Worm (Caenorhabditis elegans) whole organism, early embryonic: ENCODE data around the gene math-40.
"Not testable (repeated sequence)": the region's sequence is repeated elsewhere in the genome, so short reads cannot be mapped to it uniquely, and the experiment has no call there.

ENCODE experiments used
- B0310.2 ChIP-seq: sonication (generic microtip); optimal IDR thresholded peaks from 2 replicates; lab custom pipeline; 2016; ENCODE audit warnings: mild to moderate bottlenecking, missing genetic modification characterization, missing compliant biosample characterization
- F13C5.2 ChIP-seq: sonication (generic microtip); optimal IDR thresholded peaks from 2 replicates; lab custom pipeline; 2017; ENCODE audit warnings: mild to moderate bottlenecking, missing genetic modification characterization, inconsistent platforms, missing compliant biosample characterization
- aly-1 ChIP-seq: sonication (generic microtip); optimal IDR thresholded peaks from 2 replicates; lab custom pipeline; 2016; ENCODE audit warnings: missing genetic modification characterization, missing compliant biosample characterization
- ama-1 ChIP-seq: fragments of 150-350 bp; optimal IDR thresholded peaks from 2 replicates; lab custom pipeline; 2014
- ceh-13 ChIP-seq: fragments of 200-800 bp; sonication (Bioruptor generic); optimal IDR thresholded peaks from 2 replicates; lab custom pipeline; 2018; ENCODE audit warnings: mild to moderate bottlenecking, missing genetic modification characterization, missing compliant biosample characterization
- ceh-36 ChIP-seq: sonication (generic microtip); optimal IDR thresholded peaks from 2 replicates; lab custom pipeline; 2016; ENCODE audit warnings: missing genetic modification characterization, inconsistent platforms, missing compliant biosample characterization
- ets-7 ChIP-seq: sonication (generic microtip); optimal IDR thresholded peaks from 2 replicates; lab custom pipeline; 2016; ENCODE audit warnings: missing genotype, missing genetic modification characterization, missing compliant biosample characterization
- flt-1 ChIP-seq: fragments of 200-800 bp; sonication (Bioruptor generic); IDR thresholded peaks from 2 replicates; pipeline ENCODE4 v1.3.6; 2022; ENCODE audit warnings: missing genetic modification characterization, missing compliant biosample characterization
- hmbx-1 ChIP-seq: sonication (generic microtip); optimal IDR thresholded peaks from 2 replicates; lab custom pipeline; 2016; ENCODE audit warnings: mild to moderate bottlenecking, missing genetic modification characterization, missing compliant biosample characterization
- hmg-4 ChIP-seq: fragments of 200-800 bp; sonication (Bioruptor generic); optimal IDR thresholded peaks from 2 replicates; lab custom pipeline; 2018; ENCODE audit warnings: mild to moderate bottlenecking, missing genetic modification characterization, missing compliant biosample characterization
- hnd-1 ChIP-seq: sonication (generic microtip); optimal IDR thresholded peaks from 2 replicates; lab custom pipeline; 2016; ENCODE audit warnings: missing genetic modification characterization, missing compliant biosample characterization
- pes-1 ChIP-seq: fragments of 200-800 bp; sonication (Bioruptor generic); IDR thresholded peaks from 2 replicates; pipeline ENCODE4 v1.3.6; 2022; ENCODE audit warnings: missing genetic modification reagents, missing genetic modification characterization, missing compliant biosample characterization
- scrt-1 ChIP-seq: fragments of 200-800 bp; sonication (Bioruptor generic); IDR thresholded peaks from 2 replicates; pipeline ENCODE4 v1.3.6; 2022; ENCODE audit warnings: missing genetic modification characterization, missing compliant biosample characterization
- sea-1 ChIP-seq: fragments of 200-800 bp; sonication (Bioruptor generic); conservative IDR thresholded peaks from 2 replicates; pipeline ENCODE4 v1.3.6; 2022; ENCODE audit warnings: missing genetic modification characterization, missing compliant biosample characterization
- tbx-11 ChIP-seq: fragments of 200-800 bp; sonication (Bioruptor generic); IDR thresholded peaks from 2 replicates; pipeline ENCODE4 v1.3.6; 2022; ENCODE audit warnings: missing genetic modification characterization, missing compliant biosample characterization
- tbx-37 ChIP-seq: fragments of 200-800 bp; sonication (Bioruptor generic); conservative IDR thresholded peaks from 2 replicates; pipeline ENCODE4 v1.3.6; 2022; ENCODE audit warnings: missing genetic modification reagents, missing genetic modification characterization, missing compliant biosample characterization
- tra-4 ChIP-seq: sonication (generic microtip); optimal IDR thresholded peaks from 2 replicates; lab custom pipeline; 2017; ENCODE audit warnings: missing genetic modification characterization, missing compliant biosample characterization

The math-40 gene

ce11 chrII:1816053-1816452 lies 14.4 kb upstream of the math-40 start:
- TF ChIP-seq tra-4 = no peak
- no peak for TF ChIP-seq flt-1 (GFP tag; lab: Robert Waterston, UW)
- TF ChIP-seq tbx-11 (GFP tag; lab: Robert Waterston, UW) = no peak
- TF ChIP-seq pes-1 (GFP tag; lab: Robert Waterston, UW) = no peak
- TF ChIP-seq ceh-13 (GFP tag; lab: Kevin White, UChicago) = no peak
- TF ChIP-seq F13C5.2 = no peak
- no peak for TF ChIP-seq aly-1 (tag; lab: Kevin White, UChicago)
- TF ChIP-seq ceh-36 (tag; lab: Kevin White, UChicago) = no peak
- no peak for TF ChIP-seq scrt-1
- no peak for TF ChIP-seq tbx-37 (GFP tag; lab: Robert Waterston, UW)
- no peak for TF ChIP-seq hnd-1 (tag; lab: Kevin White, UChicago)
- no peak for TF ChIP-seq ets-7
- no peak for TF ChIP-seq hmbx-1
- no peak for TF ChIP-seq sea-1 (GFP tag; lab: Robert Waterston, UW)
- no peak for TF ChIP-seq B0310.2
- no peak for TF ChIP-seq hmg-4 (GFP tag; lab: Kevin White, UChicago)
- no peak for TF ChIP-seq ama-1 (lab: Kevin White, UChicago)

ce11 chrII:1818300-1818699 lies 12.1 kb upstream of the math-40 start, which contains the start of gene fbxb-10:
TSS of gene fbxb-10 (minus strand) at chrII:1818400.
- no peak for TF ChIP-seq tbx-37 (GFP tag; lab: Robert Waterston, UW)
- TF ChIP-seq hmg-4 (GFP tag; lab: Kevin White, UChicago) = no peak
- TF ChIP-seq ceh-36 (tag; lab: Kevin White, UChicago) = no peak
- no peak for TF ChIP-seq flt-1 (GFP tag; lab: Robert Waterston, UW)
- no peak for TF ChIP-seq tbx-11 (GFP tag; lab: Robert Waterston, UW)
- no peak for TF ChIP-seq F13C5.2

ce11 chrII:1819944-1820570 lies 10.4 kb upstream of the math-40 start, which contains the start of gene fbxc-19:
TSS of gene fbxc-19 (plus strand) at chrII:1820479.
- no peak for TF ChIP-seq tra-4
- no peak for TF ChIP-seq F13C5.2
- no peak for TF ChIP-seq sea-1 (GFP tag; lab: Robert Waterston, UW)
- TF ChIP-seq flt-1 (GFP tag; lab: Robert Waterston, UW) = no peak
- TF ChIP-seq pes-1 (GFP tag; lab: Robert Waterston, UW) = no peak; the same call in 1 of the 2 replicates
- no peak for TF ChIP-seq hmg-4 (GFP tag; lab: Kevin White, UChicago)
- TF ChIP-seq hmbx-1 = no peak
- TF ChIP-seq tbx-37 (GFP tag; lab: Robert Waterston, UW) = no peak
- no peak for TF ChIP-seq ceh-36 (tag; lab: Kevin White, UChicago)
- no peak for TF ChIP-seq B0310.2
- no peak for TF ChIP-seq ama-1 (lab: Kevin White, UChicago)
- no peak for TF ChIP-seq ets-7

- TF ChIP-seq ceh-13 (GFP tag; lab: Kevin White, UChicago) (no peak), scrt-1 (no peak), ets-7 (no peak), sea-1 (GFP tag; lab: Robert Waterston, UW) (no peak), tbx-11 (GFP tag; lab: Robert Waterston, UW) (no peak), hmg-4 (GFP tag; lab: Kevin White, UChicago) (no peak), hnd-1 (tag; lab: Kevin White, UChicago) (no peak), ama-1 (lab: Kevin White, UChicago) (no peak), hmbx-1 (no peak), aly-1 (tag; lab: Kevin White, UChicago) (no peak), pes-1 (GFP tag; lab: Robert Waterston, UW) (no peak), tra-4 (no peak), tbx-37 (GFP tag; lab: Robert Waterston, UW) (no peak), flt-1 (GFP tag; lab: Robert Waterston, UW) (no peak), B0310.2 (no peak)
Observed at ce11 chrII:1820774-1821173, 9.7 kb upstream of the math-40 start, which contains the start of gene fbxa-3. TSS of gene fbxa-3 (minus strand) at chrII:1820874.

ce11 chrII:1824329-1824728 lies 6.1 kb upstream of the math-40 start, which contains the start of gene math-41:
TSS of gene math-41 (plus strand) at chrII:1824629.
- not testable (repeated sequence) for TF ChIP-seq flt-1 (GFP tag; lab: Robert Waterston, UW); tra-4; tbx-11 (GFP tag; lab: Robert Waterston, UW)

ce11 chrII:1831883-1832388 lies 1.5 kb downstream of the math-40 start, which contains the start of gene math-39:
TSS of gene math-39 (plus strand) at chrII:1832338.
- no peak for TF ChIP-seq ceh-36 (tag; lab: Kevin White, UChicago)
- no peak for TF ChIP-seq pes-1 (GFP tag; lab: Robert Waterston, UW)
- no peak for TF ChIP-seq ama-1 (lab: Kevin White, UChicago)
- no peak for TF ChIP-seq tra-4
- TF ChIP-seq scrt-1 = no peak
- no peak for TF ChIP-seq sea-1 (GFP tag; lab: Robert Waterston, UW)
- TF ChIP-seq flt-1 (GFP tag; lab: Robert Waterston, UW) = no peak
- no peak for TF ChIP-seq ets-7
- TF ChIP-seq ceh-13 (GFP tag; lab: Kevin White, UChicago) = no peak
- no peak for TF ChIP-seq aly-1 (tag; lab: Kevin White, UChicago)
- TF ChIP-seq B0310.2 = no peak

ce11 chrII:1836204-1836603 lies 5.8 kb downstream of the math-40 start, which contains the start of gene T08E11.1:
TSS of gene T08E11.1 (plus strand) at chrII:1836504.
- TF ChIP-seq aly-1 (tag; lab: Kevin White, UChicago) (no peak), pes-1 (GFP tag; lab: Robert Waterston, UW) (no peak), B0310.2 (no peak), hmg-4 (GFP tag; lab: Kevin White, UChicago) (no peak), ceh-36 (tag; lab: Kevin White, UChicago) (no peak), F13C5.2 (no peak), tbx-11 (GFP tag; lab: Robert Waterston, UW) (no peak), flt-1 (GFP tag; lab: Robert Waterston, UW) (no peak), tbx-37 (GFP tag; lab: Robert Waterston, UW) (no peak), hmbx-1 (no peak), ets-7 (no peak), sea-1 (GFP tag; lab: Robert Waterston, UW) (no peak), tra-4 (no peak), hnd-1 (tag; lab: Kevin White, UChicago) (no peak), ceh-13 (GFP tag; lab: Kevin White, UChicago) (no peak), ama-1 (lab: Kevin White, UChicago) (no peak)
